Worm (Caenorhabditis elegans) whole organism, L3 larva: ENCODE data around the gene ztf-27.

Source experiments
- R02D3.7 ChIP-seq: fragments of 150-350 bp; optimal IDR thresholded peaks from 2 replicates; lab custom pipeline; 2014; ENCODE audit warnings: missing biosample characterization, missing genetic modification characterization
- ZK546.5 ChIP-seq: sonication (generic microtip); optimal IDR thresholded peaks from 2 replicates; lab custom pipeline; 2017; ENCODE audit warnings: missing biosample characterization, missing genetic modification characterization
- aly-2 ChIP-seq: fragments of 150-350 bp; optimal IDR thresholded peaks from 2 replicates; lab custom pipeline; 2014; ENCODE audit warnings: missing biosample characterization, missing genetic modification characterization
- ama-1 ChIP-seq: fragments of 150-350 bp; optimal IDR thresholded peaks from 2 replicates; lab custom pipeline; 2018
- ceh-16 ChIP-seq: sonication (generic microtip); optimal IDR thresholded peaks from 2 replicates; lab custom pipeline; 2017; ENCODE audit warnings: missing biosample characterization, missing genetic modification characterization
- ceh-28 ChIP-seq: fragments of 150-350 bp; optimal IDR thresholded peaks from 2 replicates; lab custom pipeline; 2014; ENCODE audit warnings: missing biosample characterization, missing genetic modification reagents, missing genetic modification characterization
- ceh-82 ChIP-seq: fragments of 150-350 bp; optimal IDR thresholded peaks from 2 replicates; lab custom pipeline; 2014; ENCODE audit warnings: missing biosample characterization, missing genetic modification characterization
- ceh-9 ChIP-seq: sonication (generic microtip); optimal IDR thresholded peaks from 2 replicates; lab custom pipeline; 2018; ENCODE audit warnings: missing biosample characterization, missing genetic modification characterization
- egl-27 ChIP-seq: sonication (generic microtip); optimal IDR thresholded peaks from 4 replicates; lab custom pipeline; 2017; ENCODE audit warnings: missing biosample characterization, missing genetic modification reagents, missing genetic modification characterization
- egl-5 ChIP-seq: fragments of 150-350 bp; optimal IDR thresholded peaks from 2 replicates; lab custom pipeline; 2017; ENCODE audit warnings: missing biosample characterization, missing genetic modification reagents, missing genetic modification characterization, inconsistent platforms
- elt-1 ChIP-seq: fragments of 150-350 bp; optimal IDR thresholded peaks from 2 replicates; lab custom pipeline; 2014; ENCODE audit warnings: missing biosample characterization, missing genetic modification characterization
- elt-2 ChIP-seq: sonication (generic microtip); optimal IDR thresholded peaks from 2 replicates; lab custom pipeline; 2016; ENCODE audit warnings: missing genetic modification reagents, mild to moderate bottlenecking, missing genetic modification characterization, missing compliant biosample characterization
- elt-3 ChIP-seq, 3 experiments: fragments of 150-350 bp in 1 of 3; sonication (generic microtip) in 2 of 3; optimal IDR thresholded peaks; 2 replicates in 2 of 3; 4 replicates in 1 of 3; lab custom pipeline; 2014 to 2017; ENCODE audit warnings: missing biosample characterization in 3 of 3, missing genetic modification characterization in 3 of 3
- eor-1 ChIP-seq, 2 experiments: fragments of 150-350 bp; optimal IDR thresholded peaks; 2 replicates each; lab custom pipeline; 2014 to 2018; ENCODE audit warnings: missing biosample characterization in 2 of 2, missing genetic modification characterization in 2 of 2
- fkh-10 ChIP-seq: sonication (generic microtip); optimal IDR thresholded peaks from 2 replicates; lab custom pipeline; 2017; ENCODE audit warnings: missing biosample characterization, missing genetic modification reagents, missing genetic modification characterization
- fkh-2 ChIP-seq: fragments of 150-350 bp; optimal IDR thresholded peaks from 2 replicates; lab custom pipeline; 2014; ENCODE audit warnings: missing biosample characterization, missing genetic modification reagents, missing genetic modification characterization
- fos-1 ChIP-seq: fragments of 150-350 bp; optimal IDR thresholded peaks from 2 replicates; lab custom pipeline; 2014; ENCODE audit warnings: missing biosample characterization, missing genetic modification characterization
- hmg-11 ChIP-seq: sonication (generic microtip); optimal IDR thresholded peaks from 2 replicates; lab custom pipeline; 2016; ENCODE audit warnings: missing genetic modification characterization, missing compliant biosample characterization
- jun-1 ChIP-seq: fragments of 150-350 bp; optimal IDR thresholded peaks from 2 replicates; lab custom pipeline; 2014; ENCODE audit warnings: missing biosample characterization, missing genetic modification reagents, missing genetic modification characterization
- lin-15B ChIP-seq: fragments of 150-350 bp; optimal IDR thresholded peaks from 2 replicates; lab custom pipeline; 2014; ENCODE audit warnings: missing biosample characterization, missing genetic modification characterization
- lin-39 ChIP-seq: fragments of 150-350 bp; optimal IDR thresholded peaks from 2 replicates; lab custom pipeline; 2018; ENCODE audit warnings: missing biosample characterization, missing genetic modification reagents, missing genetic modification characterization
- lsy-12 ChIP-seq: sonication (generic microtip); optimal IDR thresholded peaks from 2 replicates; lab custom pipeline; 2016; ENCODE audit warnings: mild to moderate bottlenecking, missing genetic modification characterization, missing compliant biosample characterization
- mdl-1 ChIP-seq: fragments of 150-350 bp; optimal IDR thresholded peaks from 2 replicates; lab custom pipeline; 2014; ENCODE audit warnings: missing biosample characterization, missing genetic modification characterization
- mml-1 ChIP-seq: fragments of 150-350 bp; sonication (generic microtip); optimal IDR thresholded peaks from 3 replicates; lab custom pipeline; 2014; ENCODE audit warnings: missing biosample characterization, missing genetic modification characterization
- nfya-1 ChIP-seq: sonication (generic microtip); optimal IDR thresholded peaks from 2 replicates; lab custom pipeline; 2017; ENCODE audit warnings: missing genetic modification characterization, mild to moderate bottlenecking, missing compliant biosample characterization, antibody characterized with exemption, moderate library complexity; ENCODE audit not compliant: insufficient read depth
- nhr-11 ChIP-seq: fragments of 150-350 bp; optimal IDR thresholded peaks from 2 replicates; lab custom pipeline; 2014; ENCODE audit warnings: missing biosample characterization, missing genetic modification characterization
- nhr-12 ChIP-seq: fragments of 150-350 bp; optimal IDR thresholded peaks from 2 replicates; lab custom pipeline; 2014; ENCODE audit warnings: missing biosample characterization, missing genetic modification characterization
- nhr-23 ChIP-seq: fragments of 150-350 bp; optimal IDR thresholded peaks from 2 replicates; lab custom pipeline; 2014; ENCODE audit warnings: missing biosample characterization, missing genetic modification reagents, missing genetic modification characterization
- nhr-237 ChIP-seq: fragments of 150-350 bp; optimal IDR thresholded peaks from 2 replicates; lab custom pipeline; 2014; ENCODE audit warnings: missing biosample characterization, missing genetic modification characterization
- nhr-25 ChIP-seq: sonication (generic microtip); optimal IDR thresholded peaks from 2 replicates; lab custom pipeline; 2017; ENCODE audit warnings: missing biosample characterization, missing genetic modification characterization
- nhr-28 ChIP-seq: fragments of 150-350 bp; optimal IDR thresholded peaks from 2 replicates; lab custom pipeline; 2014; ENCODE audit warnings: missing biosample characterization, missing genetic modification characterization
- nhr-43 ChIP-seq: sonication (generic microtip); optimal IDR thresholded peaks from 2 replicates; lab custom pipeline; 2016; ENCODE audit warnings: mild to moderate bottlenecking, missing genetic modification characterization, missing compliant biosample characterization; ENCODE audit not compliant: poor library complexity, severe bottlenecking
- nhr-67 ChIP-seq: fragments of 150-350 bp; optimal IDR thresholded peaks from 2 replicates; lab custom pipeline; 2014; ENCODE audit warnings: missing biosample characterization, missing genetic modification characterization
- nhr-76 ChIP-seq: fragments of 150-350 bp; sonication (generic microtip); optimal IDR thresholded peaks from 5 replicates; lab custom pipeline; 2014; ENCODE audit warnings: missing biosample characterization, missing genetic modification characterization
- nhr-77 ChIP-seq: fragments of 150-350 bp; optimal IDR thresholded peaks from 2 replicates; lab custom pipeline; 2014; ENCODE audit warnings: missing biosample characterization, missing genetic modification characterization
- pha-4 ChIP-seq: fragments of 150-350 bp; optimal IDR thresholded peaks from 2 replicates; lab custom pipeline; 2014; ENCODE audit warnings: missing biosample characterization, missing genetic modification reagents, missing genetic modification characterization
- pqm-1 ChIP-seq: fragments of 150-350 bp; optimal IDR thresholded peaks from 2 replicates; lab custom pipeline; 2017; ENCODE audit warnings: missing biosample characterization, missing genetic modification characterization, inconsistent platforms
- sea-2 ChIP-seq: fragments of 150-350 bp; sonication (generic microtip); optimal IDR thresholded peaks from 4 replicates; lab custom pipeline; 2014; ENCODE audit warnings: missing biosample characterization, missing genetic modification reagents, missing genetic modification characterization
- skn-1 ChIP-seq: fragments of 150-350 bp; optimal IDR thresholded peaks from 2 replicates; lab custom pipeline; 2014; ENCODE audit warnings: missing biosample characterization, missing genetic modification characterization
- snpc-4 ChIP-seq: fragments of 150-350 bp; optimal IDR thresholded peaks from 2 replicates; lab custom pipeline; 2014; ENCODE audit warnings: missing biosample characterization, missing genetic modification characterization
- tbx-2 ChIP-seq: sonication (generic microtip); optimal IDR thresholded peaks from 2 replicates; lab custom pipeline; 2016; ENCODE audit warnings: mild to moderate bottlenecking, missing genetic modification characterization, missing compliant biosample characterization
- unc-39 ChIP-seq: sonication (generic microtip); optimal IDR thresholded peaks from 4 replicates; lab custom pipeline; 2017; ENCODE audit warnings: missing biosample characterization, missing genetic modification characterization
- unc-62 ChIP-seq: fragments of 150-350 bp; sonication (generic microtip); optimal IDR thresholded peaks from 4 replicates; lab custom pipeline; 2014; ENCODE audit warnings: missing biosample characterization, missing genetic modification reagents, missing genetic modification characterization
- zag-1 ChIP-seq: fragments of 150-350 bp; optimal IDR thresholded peaks from 2 replicates; lab custom pipeline; 2014; ENCODE audit warnings: missing biosample characterization, missing genetic modification characterization
- ztf-11 ChIP-seq: fragments of 150-350 bp; optimal IDR thresholded peaks from 2 replicates; lab custom pipeline; 2014; ENCODE audit warnings: missing biosample characterization, missing genetic modification characterization
- ztf-4 ChIP-seq: fragments of 150-350 bp; optimal IDR thresholded peaks from 2 replicates; lab custom pipeline; 2014; ENCODE audit warnings: missing biosample characterization, missing genetic modification characterization

The ztf-27 gene

ce11 chrII:10389038-10389437, 3.9 kb downstream of the ztf-27 start (continued):
- TF ChIP-seq hmg-11 (tag; lab: Kevin White, UChicago) = peak; percentile 7

ce11 chrII:10389776-10390175, 4.6 kb downstream of the ztf-27 start:
- peak; percentile 56 for TF ChIP-seq nhr-25
- TF ChIP-seq aly-2 (tag; lab: Kevin White, UChicago) = no peak
- peak; percentile 75 for TF ChIP-seq jun-1 (tag; lab: Kevin White, UChicago)
- peak; percentile 4 for TF ChIP-seq nhr-76
- no peak for TF ChIP-seq hmg-11 (tag; lab: Kevin White, UChicago)
- TF ChIP-seq unc-62 (GFP tag; lab: Kevin White, UChicago) = no peak
- TF ChIP-seq ama-1 (lab: Kevin White, UChicago) = peak; percentile 75
- peak; percentile 97 for TF ChIP-seq pqm-1 (tag; lab: Kevin White, UChicago)
- TF ChIP-seq pha-4 (tag; lab: Kevin White, UChicago) = peak; percentile 69
- peak; percentile 19 for TF ChIP-seq nhr-23 (tag; lab: Kevin White, UChicago)
- TF ChIP-seq fkh-10 = no peak
- TF ChIP-seq sea-2 (GFP tag; lab: Kevin White, UChicago) = no peak
- peak; percentile 62 for TF ChIP-seq nfya-1 (tag; lab: Kevin White, UChicago)
- TF ChIP-seq mml-1 (tag; lab: Kevin White, UChicago) = peak; percentile 53
- peak; percentile 60 for TF ChIP-seq nhr-43 (tag; lab: Kevin White, UChicago)
- no peak for TF ChIP-seq nhr-12
- TF ChIP-seq lin-15B (tag; lab: Kevin White, UChicago) = peak; percentile 14
- no peak for TF ChIP-seq zag-1 (tag; lab: Kevin White, UChicago)
- TF ChIP-seq fkh-2 (tag; lab: Kevin White, UChicago) = no peak
- peak; percentile 89 for TF ChIP-seq elt-2 (tag; lab: Kevin White, UChicago)
- TF ChIP-seq, all 47 proteins: peak for 12

ce11 chrII:10390250-10390821, 5.2 kb downstream of the ztf-27 start:
- peak; percentile 44 for TF ChIP-seq elt-2 (tag; lab: Kevin White, UChicago)
- no peak for TF ChIP-seq nhr-67 (tag; lab: Kevin White, UChicago)
- no peak for TF ChIP-seq nhr-77 (tag; lab: Kevin White, UChicago)
- TF ChIP-seq pqm-1 (tag; lab: Kevin White, UChicago) = peak; percentile 61
- no peak for TF ChIP-seq R02D3.7 (tag; lab: Kevin White, UChicago)
- TF ChIP-seq mdl-1 (tag; lab: Kevin White, UChicago) = peak; percentile 4
- peak; percentile 28 for TF ChIP-seq mml-1 (tag; lab: Kevin White, UChicago)
- no peak for TF ChIP-seq ceh-28
- TF ChIP-seq lsy-12 = no peak
- no peak for TF ChIP-seq zag-1 (tag; lab: Kevin White, UChicago)
- TF ChIP-seq nhr-11 (tag; lab: Kevin White, UChicago) = peak; percentile 39
- TF ChIP-seq ceh-16 (tag; lab: Kevin White, UChicago) = no peak
- no peak for TF ChIP-seq unc-39
- no peak for TF ChIP-seq hmg-11 (tag; lab: Kevin White, UChicago)
- TF ChIP-seq snpc-4 = no peak
- TF ChIP-seq egl-27 (tag; lab: Kevin White, UChicago) = no peak
- TF ChIP-seq aly-2 (tag; lab: Kevin White, UChicago) = no peak
- no peak for TF ChIP-seq nhr-76
- peak in 1 of 3 experiments; percentile 66 for TF ChIP-seq elt-3 (tag; optimal IDR thresholded peaks at IDR 0.05; lab: Kevin White, UChicago)
- TF ChIP-seq ceh-82 = no peak
- no peak for TF ChIP-seq fos-1 (tag; lab: Kevin White, UChicago)
- peak; percentile 77 for TF ChIP-seq nhr-43 (tag; lab: Kevin White, UChicago)
- peak; percentile 71 for TF ChIP-seq nhr-25
- TF ChIP-seq tbx-2 (tag; lab: Kevin White, UChicago) = peak; percentile 18
- no peak for TF ChIP-seq ZK546.5 (tag; lab: Kevin White, UChicago)
- TF ChIP-seq ama-1 (lab: Kevin White, UChicago) = peak; percentile 28
- TF ChIP-seq pha-4 (tag; lab: Kevin White, UChicago) = peak; percentile 27
- TF ChIP-seq fkh-10 = no peak
- no peak for TF ChIP-seq nhr-237
- TF ChIP-seq skn-1 (tag; lab: Kevin White, UChicago) = no peak
- TF ChIP-seq ztf-4 (tag; lab: Kevin White, UChicago) = no peak
- no peak for TF ChIP-seq ztf-11 (tag; lab: Kevin White, UChicago)
- no peak for TF ChIP-seq elt-1 (tag; lab: Kevin White, UChicago)
- TF ChIP-seq egl-5 = no peak
- TF ChIP-seq nhr-23 (tag; lab: Kevin White, UChicago) = peak; percentile 78
- no peak for TF ChIP-seq fkh-2 (tag; lab: Kevin White, UChicago)
- TF ChIP-seq lin-39 (tag; lab: Kevin White, UChicago) = peak; percentile 38
- no peak for TF ChIP-seq ceh-9 (tag; lab: Kevin White, UChicago)
- TF ChIP-seq unc-62 (GFP tag; lab: Kevin White, UChicago) = no peak
- no peak for TF ChIP-seq sea-2 (GFP tag; lab: Kevin White, UChicago)
- TF ChIP-seq eor-1 (tag; optimal IDR thresholded peaks at IDR 0.05; lab: Kevin White, UChicago) = no peak
- TF ChIP-seq nhr-28 (tag; lab: Kevin White, UChicago) = no peak
- TF ChIP-seq jun-1 (tag; lab: Kevin White, UChicago) = peak; percentile 58
- peak; percentile 56 for TF ChIP-seq nfya-1 (tag; lab: Kevin White, UChicago)
